Fruit fly (Drosophila melanogaster) Kc167 (cell line): ENCODE data around the gene CG6163.

Source experiments
- Myc ChIP-seq: fragments of >200 bp; optimal IDR thresholded peaks from 2 replicates; lab custom pipeline; 2017; ENCODE audit warnings: missing external identifiers
- Sin3A ChIP-seq: fragments of >200 bp; optimal IDR thresholded peaks from 2 replicates; lab custom pipeline; 2018; ENCODE audit warnings: missing external identifiers
- h ChIP-seq: fragments of >200 bp; optimal IDR thresholded peaks from 3 replicates; lab custom pipeline; 2018; ENCODE audit warnings: missing external identifiers
- insv ChIP-seq: fragments of >200 bp; optimal IDR thresholded peaks from 3 replicates; lab custom pipeline; 2018; ENCODE audit warnings: missing external identifiers
- psq ChIP-seq: fragments of >200 bp; optimal IDR thresholded peaks from 2 replicates; lab custom pipeline; 2017; ENCODE audit warnings: missing external identifiers
- ttk ChIP-seq: sonication (Bioruptor generic); optimal IDR thresholded peaks from 2 replicates; lab custom pipeline; 2017; ENCODE audit warnings: missing external identifiers

CG6163 gene

DNA sequence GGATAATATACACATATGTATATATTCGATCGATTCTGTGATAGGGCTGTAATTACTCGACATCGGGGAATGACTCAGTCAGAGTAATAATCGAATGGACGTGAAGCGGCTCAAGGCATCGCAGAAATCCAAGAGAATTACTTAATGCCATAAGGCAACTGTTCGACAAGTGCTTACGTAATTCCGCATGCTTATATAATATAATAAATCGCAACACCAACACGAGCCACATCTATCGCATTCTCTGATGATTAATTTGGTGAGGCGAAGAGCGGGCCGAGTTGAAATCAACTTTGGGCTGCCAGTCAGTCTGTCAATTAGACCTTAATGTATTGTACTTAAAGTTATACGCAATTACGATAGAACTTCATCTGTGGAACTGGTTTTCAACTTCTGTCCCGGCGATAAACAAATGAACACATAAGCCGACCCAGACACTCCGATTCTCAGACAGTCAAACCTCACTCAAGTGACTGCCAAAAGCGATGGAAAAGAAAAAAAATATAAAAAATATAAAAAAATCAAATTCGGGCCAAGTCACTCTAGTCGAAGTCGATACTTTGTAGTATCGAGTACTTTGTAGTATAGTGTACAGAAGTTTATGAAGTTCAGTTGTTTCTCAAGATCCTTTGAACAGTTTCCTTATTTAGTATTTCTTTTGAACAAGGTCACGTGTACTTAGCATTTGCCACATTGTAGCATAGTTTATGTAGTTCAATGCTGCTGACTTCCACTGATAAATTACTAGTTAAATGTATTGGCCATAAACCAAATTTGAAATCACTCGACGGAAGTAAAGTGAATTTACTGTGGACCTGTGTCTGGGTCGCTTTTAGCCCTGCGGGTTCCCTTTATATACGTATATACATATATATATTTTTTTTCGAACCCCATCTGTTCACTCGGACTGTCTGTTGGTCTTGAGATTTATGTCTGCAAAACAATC, 42.3 kb downstream of the CG6163 start:
- TF ChIP-seq h (no peak), insv (lab: Kevin White, UChicago) (no peak)

DNA sequence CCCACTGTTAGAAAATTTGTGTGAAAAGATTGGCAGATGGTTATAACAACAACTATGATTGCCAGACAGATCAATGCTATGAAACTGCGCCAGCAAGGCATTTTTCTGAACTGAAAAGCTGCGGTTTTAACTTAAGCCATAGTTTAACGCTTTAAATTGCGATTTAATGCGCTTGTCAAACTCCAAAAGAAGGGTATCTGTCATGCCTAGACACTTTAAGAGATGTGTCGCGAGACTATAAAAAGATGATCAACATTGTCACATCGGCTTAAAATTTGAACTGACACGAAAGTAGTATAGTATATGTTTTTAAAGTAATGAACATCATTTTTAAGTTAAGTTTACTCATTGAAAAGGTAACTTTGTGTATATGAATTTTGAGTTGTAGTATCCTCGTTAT, 43.1 kb downstream of the CG6163 start, which contains the start of gene CG6168:
Gene CG6168 (minus strand): TSS at position 101 of the 400 bp plus-strand sequence.
- TF ChIP-seq insv (lab: Kevin White, UChicago) (no peak), h (no peak), Myc (lab: Kevin White, UChicago) (no peak), psq (lab: Kevin White, UChicago) (no peak), ttk (lab: Kevin White, UChicago) (no peak), Sin3A (lab: Kevin White, UChicago) (no peak)

DNA sequence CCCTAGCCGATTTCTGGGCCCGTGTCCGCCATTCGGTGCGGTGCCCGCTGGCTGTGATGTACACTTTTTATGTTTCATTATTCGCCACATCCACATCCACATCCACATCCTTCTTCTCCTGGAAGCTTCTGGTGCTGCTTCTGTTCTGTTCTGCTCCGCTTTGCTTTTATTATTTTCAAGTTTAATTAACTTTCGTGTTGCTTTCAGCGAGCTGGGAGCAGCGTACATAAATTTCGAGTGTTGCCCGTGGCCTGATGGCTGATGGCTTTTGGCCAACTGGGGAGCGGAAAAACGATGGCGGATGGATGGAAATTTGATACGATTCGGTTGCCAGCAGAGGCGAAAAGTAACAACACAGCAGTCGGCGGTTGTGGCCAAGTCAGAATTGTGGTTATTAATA, 44.6 kb downstream of the CG6163 start:
- TF ChIP-seq insv (lab: Kevin White, UChicago): no peak
- TF ChIP-seq Myc (lab: Kevin White, UChicago): no peak
- TF ChIP-seq Sin3A (lab: Kevin White, UChicago): no peak
- TF ChIP-seq h: no peak
- TF ChIP-seq psq (lab: Kevin White, UChicago): no peak

DNA sequence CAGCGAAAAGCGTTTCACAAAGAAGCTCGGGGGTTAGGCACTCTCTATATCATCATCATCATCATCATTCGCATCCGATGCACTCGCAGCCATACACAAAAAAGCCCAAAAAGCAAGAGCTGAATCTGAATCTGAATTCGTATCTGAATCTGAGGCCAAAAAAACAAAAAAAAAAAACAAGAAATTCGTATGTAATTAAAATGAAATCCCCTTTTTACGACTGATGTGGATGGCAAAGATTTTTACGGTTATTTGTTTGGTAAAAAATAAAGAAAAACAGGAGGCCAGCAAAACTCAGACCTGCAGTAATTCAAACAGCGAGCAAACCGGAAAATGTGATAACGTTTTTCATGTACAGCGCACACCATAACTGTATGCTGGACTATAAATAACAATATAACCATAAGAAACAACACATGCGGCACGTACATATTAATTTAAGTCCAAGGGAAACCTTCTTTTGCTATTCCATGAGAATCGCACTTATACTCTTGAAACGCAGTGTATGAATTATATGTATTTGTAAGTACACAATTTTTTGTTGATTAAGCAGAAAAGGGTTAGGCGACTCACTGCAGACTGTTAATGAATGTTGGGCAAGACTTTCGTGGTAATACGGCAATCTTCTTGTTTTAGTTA, 46.0 kb downstream of the CG6163 start:
- no peak for TF ChIP-seq h
- no peak for TF ChIP-seq psq (lab: Kevin White, UChicago)
- no peak for TF ChIP-seq insv (lab: Kevin White, UChicago)
- no peak for TF ChIP-seq ttk (lab: Kevin White, UChicago)
- no peak for TF ChIP-seq Sin3A (lab: Kevin White, UChicago)
- TF ChIP-seq Myc (lab: Kevin White, UChicago): no peak

DNA sequence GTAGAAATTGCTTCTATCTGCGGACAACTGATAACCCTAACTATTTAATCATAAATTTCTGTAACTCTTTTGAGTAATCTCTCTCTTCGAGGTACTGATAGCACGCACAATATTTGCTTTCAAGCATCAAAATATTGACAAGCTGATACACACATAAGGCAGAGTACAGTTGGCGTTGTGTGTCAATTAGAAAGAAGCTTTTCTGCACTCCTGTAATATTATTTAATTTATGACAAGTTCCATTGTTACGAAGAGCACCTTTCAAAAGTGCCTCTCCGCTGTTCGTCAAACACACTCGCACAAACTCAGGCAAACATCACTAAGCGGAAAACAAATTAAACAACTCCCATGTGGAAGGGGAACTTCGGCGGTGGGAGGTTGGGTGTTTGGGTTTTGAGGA, 47.2 kb downstream of the CG6163 start:
- TF ChIP-seq ttk (lab: Kevin White, UChicago): no peak
- TF ChIP-seq Sin3A (lab: Kevin White, UChicago): no peak
- TF ChIP-seq h: no peak
- TF ChIP-seq psq (lab: Kevin White, UChicago): no peak
- TF ChIP-seq Myc (lab: Kevin White, UChicago): no peak
- no peak for TF ChIP-seq insv (lab: Kevin White, UChicago)

DNA sequence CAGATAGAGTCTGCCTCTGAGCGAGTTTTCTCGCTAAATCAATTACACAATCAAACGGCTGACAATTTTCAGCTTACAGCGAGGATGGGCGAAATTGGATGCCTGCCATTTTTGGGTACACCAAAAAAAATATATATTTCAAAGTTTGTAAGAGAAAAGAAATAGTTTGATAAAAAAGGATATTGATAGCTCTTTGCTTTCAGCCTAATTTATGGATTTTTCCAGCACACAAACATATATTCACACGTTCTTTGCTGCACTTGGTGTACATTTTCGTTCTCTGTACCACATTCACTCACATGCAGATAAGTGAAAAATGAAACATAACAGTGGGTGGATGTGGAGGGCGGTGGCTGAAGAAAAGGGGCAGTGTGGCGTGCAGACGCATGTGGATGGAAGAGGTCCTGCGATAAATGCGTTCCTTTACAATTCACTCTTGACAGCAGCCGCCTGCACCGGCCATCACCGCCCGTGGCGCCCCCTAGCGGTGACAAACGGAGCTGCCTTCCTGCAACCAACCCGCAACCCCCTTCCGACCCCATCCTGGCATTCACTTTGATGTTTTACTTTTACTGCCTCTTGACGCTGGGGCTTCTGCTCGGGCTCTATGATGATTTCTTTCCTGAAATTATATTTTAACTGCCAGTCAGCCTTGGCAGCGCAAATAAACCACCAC, 49.6 kb downstream of the CG6163 start:
- TF ChIP-seq psq (lab: Kevin White, UChicago): no peak
- TF ChIP-seq insv (lab: Kevin White, UChicago): no peak
- no peak for TF ChIP-seq Myc (lab: Kevin White, UChicago)
- TF ChIP-seq h: no peak
- TF ChIP-seq ttk (lab: Kevin White, UChicago): no peak
- TF ChIP-seq Sin3A (lab: Kevin White, UChicago): no peak

DNA sequence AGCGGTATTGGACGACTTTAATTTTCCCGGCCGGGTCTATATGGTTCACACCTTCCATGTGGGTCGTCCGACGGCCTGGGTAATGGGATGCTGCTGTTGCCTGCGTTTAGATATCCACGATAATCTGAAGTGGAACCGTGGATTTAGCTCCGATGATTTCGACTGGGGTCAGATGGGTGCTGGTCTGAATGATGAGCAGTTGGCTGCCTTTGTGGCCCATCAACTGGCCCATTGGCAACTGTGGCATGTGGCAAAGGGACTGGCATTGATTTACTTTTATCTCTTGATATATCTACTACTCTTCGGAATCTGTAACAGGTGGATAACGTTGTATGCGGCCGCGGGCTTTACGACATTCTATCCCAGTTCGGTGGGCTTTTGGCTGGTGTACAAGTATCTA, 52.0 kb downstream of the CG6163 start:
- TF ChIP-seq Sin3A (lab: Kevin White, UChicago) (no peak), psq (lab: Kevin White, UChicago) (no peak)
